Worm (Caenorhabditis elegans) whole organism, late embryonic: ENCODE measurements around the gene mrpl-36.

ENCODE experiments used
- K09A11.1 ChIP-seq: sonication (generic microtip); optimal IDR thresholded peaks from 2 replicates; lab custom pipeline; 2017; ENCODE audit warnings: antibody characterized with exemption, mild to moderate bottlenecking, missing genetic modification characterization, missing compliant biosample characterization; ENCODE audit not compliant: insufficient read depth
- ceh-18 ChIP-seq: sonication (generic microtip); optimal IDR thresholded peaks from 2 replicates; lab custom pipeline; 2016; ENCODE audit warnings: missing genetic modification characterization, missing compliant biosample characterization
- ceh-19 ChIP-seq: fragments of 200-800 bp; sonication (Bioruptor generic); optimal IDR thresholded peaks from 2 replicates; lab custom pipeline; 2018; ENCODE audit warnings: mild to moderate bottlenecking, missing genetic modification characterization, missing compliant biosample characterization
- ceh-2 ChIP-seq: sonication (generic microtip); optimal IDR thresholded peaks from 2 replicates; lab custom pipeline; 2016; ENCODE audit warnings: missing genotype, missing genetic modification characterization, missing compliant biosample characterization
- ceh-22 ChIP-seq: sonication (generic microtip); optimal IDR thresholded peaks from 2 replicates; lab custom pipeline; 2017; ENCODE audit warnings: missing biosample characterization, missing genetic modification characterization
- ceh-30 ChIP-seq: fragments of 150-350 bp; optimal IDR thresholded peaks from 2 replicates; lab custom pipeline; 2014; ENCODE audit warnings: missing biosample characterization, missing genetic modification characterization
- ceh-31 ChIP-seq: sonication (generic microtip); optimal IDR thresholded peaks from 2 replicates; lab custom pipeline; 2016; ENCODE audit warnings: missing genetic modification characterization, missing compliant biosample characterization
- ceh-34 ChIP-seq: sonication (generic microtip); optimal IDR thresholded peaks from 2 replicates; lab custom pipeline; 2016; ENCODE audit warnings: mild to moderate bottlenecking, missing genetic modification characterization, missing compliant biosample characterization
- ceh-48 ChIP-seq: sonication (generic microtip); optimal IDR thresholded peaks from 2 replicates; lab custom pipeline; 2016; ENCODE audit warnings: missing genetic modification characterization, inconsistent platforms, missing compliant biosample characterization
- dmd-4 ChIP-seq: sonication (generic microtip); optimal IDR thresholded peaks from 2 replicates; lab custom pipeline; 2016; ENCODE audit warnings: borderline replicate concordance, missing genetic modification characterization, missing compliant biosample characterization
- dve-1 ChIP-seq: sonication (generic microtip); optimal IDR thresholded peaks from 2 replicates; lab custom pipeline; 2017; ENCODE audit warnings: antibody characterized with exemption, mild to moderate bottlenecking, missing genetic modification characterization, missing compliant biosample characterization
- elt-4 ChIP-seq: sonication (generic microtip); optimal IDR thresholded peaks from 2 replicates; lab custom pipeline; 2016; ENCODE audit warnings: missing genetic modification characterization, missing compliant biosample characterization
- eyg-1 ChIP-seq: sonication (generic microtip); optimal IDR thresholded peaks from 2 replicates; lab custom pipeline; 2016; ENCODE audit warnings: missing genotype, missing genetic modification characterization, missing compliant biosample characterization
- fax-1 ChIP-seq: sonication (generic microtip); optimal IDR thresholded peaks from 2 replicates; lab custom pipeline; 2016; ENCODE audit warnings: missing genotype, missing genetic modification characterization, missing compliant biosample characterization
- fkh-6 ChIP-seq: sonication (generic microtip); optimal IDR thresholded peaks from 2 replicates; lab custom pipeline; 2016; ENCODE audit warnings: missing genetic modification characterization, missing compliant biosample characterization
- hlh-15 ChIP-seq: sonication (generic microtip); optimal IDR thresholded peaks from 2 replicates; lab custom pipeline; 2016; ENCODE audit warnings: missing genetic modification characterization, missing compliant biosample characterization
- hlh-30 ChIP-seq: sonication (generic microtip); optimal IDR thresholded peaks from 2 replicates; lab custom pipeline; 2017; ENCODE audit warnings: antibody characterized with exemption, missing genetic modification characterization, missing compliant biosample characterization; ENCODE audit not compliant: insufficient read depth
- hlh-8 ChIP-seq: sonication (generic microtip); optimal IDR thresholded peaks from 2 replicates; lab custom pipeline; 2016; ENCODE audit warnings: missing genotype, missing genetic modification characterization, missing compliant biosample characterization
- lin-11 ChIP-seq: fragments of 200-800 bp; sonication (Bioruptor generic); optimal IDR thresholded peaks from 2 replicates; lab custom pipeline; 2018; ENCODE audit warnings: mild to moderate bottlenecking, missing genetic modification characterization, missing compliant biosample characterization
- nfya-1 ChIP-seq: sonication (generic microtip); optimal IDR thresholded peaks from 2 replicates; lab custom pipeline; 2017; ENCODE audit warnings: missing genetic modification characterization, mild to moderate bottlenecking, missing compliant biosample characterization, antibody characterized with exemption, moderate library complexity
- nhr-11 ChIP-seq: fragments of 150-350 bp; optimal IDR thresholded peaks from 2 replicates; lab custom pipeline; 2014; ENCODE audit warnings: missing biosample characterization, missing genetic modification characterization
- npax-4 ChIP-seq: sonication (generic microtip); optimal IDR thresholded peaks from 2 replicates; lab custom pipeline; 2016; ENCODE audit warnings: missing genetic modification characterization, missing compliant biosample characterization
- pax-1 ChIP-seq: fragments of 150-350 bp; optimal IDR thresholded peaks from 2 replicates; lab custom pipeline; 2014; ENCODE audit warnings: missing biosample characterization, missing genetic modification characterization
- pha-2 ChIP-seq: sonication (generic microtip); optimal IDR thresholded peaks from 2 replicates; lab custom pipeline; 2017; ENCODE audit warnings: mild to moderate bottlenecking, missing genetic modification characterization, missing compliant biosample characterization
- pha-4 ChIP-seq: fragments of 150-350 bp; optimal IDR thresholded peaks from 2 replicates; lab custom pipeline; 2018; ENCODE audit warnings: missing biosample characterization, missing genetic modification reagents, missing genetic modification characterization
- pqm-1 ChIP-seq: sonication (generic microtip); optimal IDR thresholded peaks from 2 replicates; lab custom pipeline; 2016; ENCODE audit warnings: missing genetic modification characterization, missing compliant biosample characterization
- rnt-1 ChIP-seq: sonication (generic microtip); optimal IDR thresholded peaks from 2 replicates; lab custom pipeline; 2016; ENCODE audit warnings: missing genetic modification characterization, missing compliant biosample characterization
- sox-4 ChIP-seq: sonication (generic microtip); optimal IDR thresholded peaks from 2 replicates; lab custom pipeline; 2017; ENCODE audit warnings: mild to moderate bottlenecking, missing genetic modification characterization, inconsistent platforms, missing compliant biosample characterization
- syd-9 ChIP-seq: sonication (generic microtip); optimal IDR thresholded peaks from 2 replicates; lab custom pipeline; 2016; ENCODE audit warnings: mild to moderate bottlenecking, missing genetic modification characterization, moderate library complexity, missing compliant biosample characterization
- tbx-2 ChIP-seq: sonication (generic microtip); optimal IDR thresholded peaks from 2 replicates; lab custom pipeline; 2016; ENCODE audit warnings: missing genetic modification characterization, missing compliant biosample characterization
- tbx-7 ChIP-seq: sonication (generic microtip); optimal IDR thresholded peaks from 2 replicates; lab custom pipeline; 2016; ENCODE audit warnings: missing genotype, missing genetic modification characterization, missing compliant biosample characterization
- unc-42 ChIP-seq: sonication (generic microtip); optimal IDR thresholded peaks from 2 replicates; lab custom pipeline; 2016; ENCODE audit warnings: missing genotype, missing genetic modification characterization, missing compliant biosample characterization

mrpl-36 gene

ce11 chrIII:9826005-9826404, 21.9 kb downstream of the mrpl-36 start:
- TF ChIP-seq npax-4 (tag; lab: Kevin White, UChicago) (no peak), syd-9 (tag; lab: Kevin White, UChicago) (no peak), tbx-7 (tag; lab: Kevin White, UChicago) (no peak), ceh-30 (tag; lab: Kevin White, UChicago) (no peak), hlh-30 (tag; lab: Kevin White, UChicago) (peak; percentile 55), nhr-11 (tag; lab: Kevin White, UChicago) (no peak), ceh-34 (tag; lab: Kevin White, UChicago) (no peak), nfya-1 (tag; lab: Kevin White, UChicago) (peak; percentile 3), fkh-6 (tag; lab: Kevin White, UChicago) (no peak), pax-1 (tag; lab: Kevin White, UChicago) (no peak), hlh-15 (tag; lab: Kevin White, UChicago) (no peak), elt-4 (tag; lab: Kevin White, UChicago) (no peak), ceh-19 (no peak), ceh-22 (no peak)

ce11 chrIII:9825073-9825828, 22.7 kb downstream of the mrpl-36 start, which contains the start of gene ZK632.9:
TSS of gene ZK632.9 (minus strand) at chrIII:9825432.
- TF ChIP-seq ceh-2 (tag; lab: Kevin White, UChicago): no peak
- no peak for TF ChIP-seq rnt-1 (tag; lab: Kevin White, UChicago)
- TF ChIP-seq eyg-1 (tag; lab: Kevin White, UChicago): no peak
- TF ChIP-seq pha-2 (tag; lab: Kevin White, UChicago): no peak
- TF ChIP-seq tbx-2: peak; percentile 14
- TF ChIP-seq ceh-31: no peak

- TF ChIP-seq dve-1 (tag; lab: Kevin White, UChicago): no peak
- TF ChIP-seq hlh-15 (tag; lab: Kevin White, UChicago): no peak
- TF ChIP-seq syd-9 (tag; lab: Kevin White, UChicago): no peak
- no peak for TF ChIP-seq sox-4 (tag; lab: Kevin White, UChicago)
- no peak for TF ChIP-seq lin-11 (tag; lab: Kevin White, UChicago)
- no peak for TF ChIP-seq pqm-1 (tag; lab: Kevin White, UChicago)
- TF ChIP-seq rnt-1 (tag; lab: Kevin White, UChicago): no peak
- no peak for TF ChIP-seq eyg-1 (tag; lab: Kevin White, UChicago)
- no peak for TF ChIP-seq fax-1 (tag; lab: Kevin White, UChicago)
- no peak for TF ChIP-seq dmd-4 (tag; lab: Kevin White, UChicago)
- no peak for TF ChIP-seq pha-4 (tag; lab: Kevin White, UChicago)
Observed at ce11 chrIII:9824330-9824934, 23.5 kb downstream of the mrpl-36 start, which contains the start of gene lin-52. TSS of gene lin-52 (minus strand) at chrIII:9824750.

- TF ChIP-seq ceh-48 (no peak), hlh-8 (tag; lab: Kevin White, UChicago) (no peak), sox-4 (tag; lab: Kevin White, UChicago) (no peak), unc-42 (tag; lab: Kevin White, UChicago) (no peak), fax-1 (tag; lab: Kevin White, UChicago) (no peak), ceh-18 (tag; lab: Kevin White, UChicago) (no peak), ceh-34 (tag; lab: Kevin White, UChicago) (no peak), K09A11.1 (tag; lab: Kevin White, UChicago) (no peak)
Observed at ce11 chrIII:9823748-9824147, 24.2 kb downstream of the mrpl-36 start.
